Worm (Caenorhabditis elegans): ENCODE data around the gene T23B7.2.

ce11 chrII:4797071-4797470, 45.0 kb downstream of the T23B7.2 start, which contains the start of gene C33F10.14:
- TF ChIP-seq ama-1 (optimal IDR thresholded peaks at IDR 0.05): no peak
- TF ChIP-seq unc-62 (GFP tag; optimal IDR thresholded peaks at IDR 0.05): no peak
- no peak for TF ChIP-seq ztf-11 (tag; optimal IDR thresholded peaks at IDR 0.05)
- TF ChIP-seq fos-1 (tag; optimal IDR thresholded peaks at IDR 0.05): no peak
- TF ChIP-seq blmp-1 (tag; optimal IDR thresholded peaks at IDR 0.05; ENCODE audit: insufficient read depth): no peak
- TF ChIP-seq lin-13 (GFP tag; optimal IDR thresholded peaks at IDR 0.05): no peak
- no peak for TF ChIP-seq nhr-23 (tag; optimal IDR thresholded peaks at IDR 0.05)
- TF ChIP-seq zag-1 (tag; optimal IDR thresholded peaks at IDR 0.05): no peak
- TF ChIP-seq lsy-2 (tag; optimal IDR thresholded peaks at IDR 0.05): no peak
- TF ChIP-seq mdl-1 (tag; optimal IDR thresholded peaks at IDR 0.05): no peak
